Worm (Caenorhabditis elegans) whole organism, L2 larva: Measurements from ENCODE around the gene Y54F10AM.6.
A peak's percentile ranks its signal among the peaks of the same experiment; 100 is the strongest.

Experiments used
- C34F6.9 ChIP-seq: fragments of 150-350 bp; optimal IDR thresholded peaks from 2 replicates; lab custom pipeline; 2014; ENCODE audit warnings: missing biosample characterization, missing genetic modification characterization
- F13H6.1 ChIP-seq: sonication (generic microtip); optimal IDR thresholded peaks from 2 replicates; lab custom pipeline; 2016; ENCODE audit warnings: missing genetic modification characterization, missing compliant biosample characterization
- R02D3.7 ChIP-seq: fragments of 150-350 bp; optimal IDR thresholded peaks from 2 replicates; lab custom pipeline; 2014; ENCODE audit warnings: missing biosample characterization, missing genetic modification characterization
- Y55F3AM.14 ChIP-seq: fragments of 200-800 bp; sonication (Bioruptor generic); optimal IDR thresholded peaks from 2 replicates; lab custom pipeline; 2018; ENCODE audit warnings: mild to moderate bottlenecking, missing genetic modification characterization, missing compliant biosample characterization
- ZK546.5 ChIP-seq: sonication (generic microtip); optimal IDR thresholded peaks from 2 replicates; lab custom pipeline; 2017; ENCODE audit warnings: missing biosample characterization, missing genetic modification characterization
- alr-1 ChIP-seq: fragments of 150-350 bp; optimal IDR thresholded peaks from 2 replicates; lab custom pipeline; 2014; ENCODE audit warnings: missing biosample characterization, missing genetic modification characterization
- aly-2 ChIP-seq: fragments of 150-350 bp; optimal IDR thresholded peaks from 2 replicates; lab custom pipeline; 2014; ENCODE audit warnings: missing biosample characterization, missing genetic modification characterization
- ama-1 ChIP-seq: fragments of 150-350 bp; optimal IDR thresholded peaks from 2 replicates; lab custom pipeline; 2018; ENCODE audit warnings: inconsistent platforms
- blmp-1 ChIP-seq: sonication (generic microtip); optimal IDR thresholded peaks from 2 replicates; lab custom pipeline; 2017; ENCODE audit warnings: missing genetic modification characterization, mild to moderate bottlenecking, missing compliant biosample characterization, antibody characterized with exemption, moderate library complexity; ENCODE audit not compliant: insufficient read depth
- ceh-16 ChIP-seq: fragments of 150-350 bp; optimal IDR thresholded peaks from 2 replicates; lab custom pipeline; 2014; ENCODE audit warnings: missing biosample characterization, missing genetic modification characterization
- ceh-82 ChIP-seq: fragments of 150-350 bp; optimal IDR thresholded peaks from 2 replicates; lab custom pipeline; 2014; ENCODE audit warnings: missing biosample characterization, missing genetic modification characterization
- crh-2 ChIP-seq: sonication (generic microtip); optimal IDR thresholded peaks from 2 replicates; lab custom pipeline; 2017; ENCODE audit warnings: missing biosample characterization, missing genetic modification characterization
- dmd-4 ChIP-seq: sonication (generic microtip); optimal IDR thresholded peaks from 2 replicates; lab custom pipeline; 2017; ENCODE audit warnings: missing biosample characterization, missing genetic modification characterization
- egl-27 ChIP-seq: sonication (generic microtip); optimal IDR thresholded peaks from 3 replicates; lab custom pipeline; 2017; ENCODE audit warnings: missing biosample characterization, missing genetic modification reagents, missing genetic modification characterization
- elt-1 ChIP-seq: fragments of 150-350 bp; optimal IDR thresholded peaks from 2 replicates; lab custom pipeline; 2014; ENCODE audit warnings: missing biosample characterization, missing genetic modification characterization
- elt-3 ChIP-seq: sonication (generic microtip); optimal IDR thresholded peaks from 2 replicates; lab custom pipeline; 2017; ENCODE audit warnings: missing biosample characterization, missing genetic modification characterization
- fos-1 ChIP-seq: fragments of 150-350 bp; optimal IDR thresholded peaks from 2 replicates; lab custom pipeline; 2014; ENCODE audit warnings: missing biosample characterization, missing genetic modification characterization
- gmeb-1 ChIP-seq: fragments of 150-350 bp; optimal IDR thresholded peaks from 2 replicates; lab custom pipeline; 2014; ENCODE audit warnings: missing biosample characterization, missing genetic modification characterization
- lin-11 ChIP-seq: fragments of 150-350 bp; sonication (generic microtip); optimal IDR thresholded peaks from 2 replicates; lab custom pipeline; 2014; ENCODE audit warnings: missing biosample characterization, missing genetic modification characterization, inconsistent platforms, mixed read lengths
- lin-13 ChIP-seq: fragments of 150-350 bp; optimal IDR thresholded peaks from 2 replicates; lab custom pipeline; 2014; ENCODE audit warnings: missing biosample characterization, missing genetic modification reagents, missing genetic modification characterization
- lin-39 ChIP-seq: fragments of 150-350 bp; optimal IDR thresholded peaks from 2 replicates; lab custom pipeline; 2014; ENCODE audit warnings: missing biosample characterization, missing genetic modification reagents, missing genetic modification characterization
- lsy-2 ChIP-seq, 2 experiments: fragments of 150-350 bp in 1 of 2; sonication (generic microtip) in 1 of 2; optimal IDR thresholded peaks; 2 replicates each; lab custom pipeline; 2014 to 2017; ENCODE audit warnings: missing biosample characterization in 2 of 2, missing genetic modification characterization in 2 of 2
- mab-5 ChIP-seq: fragments of 150-350 bp; optimal IDR thresholded peaks from 2 replicates; lab custom pipeline; 2014; ENCODE audit warnings: missing biosample characterization, missing genetic modification characterization
- mbf-1 ChIP-seq: sonication (generic microtip); optimal IDR thresholded peaks from 2 replicates; lab custom pipeline; 2017; ENCODE audit warnings: missing biosample characterization, missing genetic modification characterization
- mdl-1 ChIP-seq, 2 experiments: fragments of 150-350 bp in 1 of 2; sonication (generic microtip) in 1 of 2; optimal IDR thresholded peaks; 2 replicates each; lab custom pipeline; 2017; ENCODE audit warnings: missing biosample characterization in 2 of 2, missing genetic modification characterization in 2 of 2
- nhr-10 ChIP-seq: sonication (generic microtip); optimal IDR thresholded peaks from 2 replicates; lab custom pipeline; 2017; ENCODE audit warnings: missing biosample characterization, missing genetic modification characterization
- nhr-11 ChIP-seq: fragments of 150-350 bp; optimal IDR thresholded peaks from 2 replicates; lab custom pipeline; 2014; ENCODE audit warnings: missing biosample characterization, missing genetic modification characterization
- nhr-12 ChIP-seq: fragments of 150-350 bp; optimal IDR thresholded peaks from 2 replicates; lab custom pipeline; 2014; ENCODE audit warnings: missing biosample characterization, missing genetic modification characterization
- nhr-129 ChIP-seq: fragments of 150-350 bp; optimal IDR thresholded peaks from 2 replicates; lab custom pipeline; 2014; ENCODE audit warnings: missing biosample characterization, missing genetic modification characterization
- nhr-21 ChIP-seq: fragments of 150-350 bp; optimal IDR thresholded peaks from 2 replicates; lab custom pipeline; 2014; ENCODE audit warnings: missing biosample characterization, missing genetic modification characterization
- nhr-23 ChIP-seq: fragments of 150-350 bp; optimal IDR thresholded peaks from 2 replicates; lab custom pipeline; 2014; ENCODE audit warnings: missing biosample characterization, missing genetic modification reagents, missing genetic modification characterization
- nhr-237 ChIP-seq: fragments of 150-350 bp; optimal IDR thresholded peaks from 2 replicates; lab custom pipeline; 2014; ENCODE audit warnings: missing biosample characterization, missing genetic modification characterization
- nhr-25 ChIP-seq: fragments of 150-350 bp; sonication (generic microtip); optimal IDR thresholded peaks from 3 replicates; lab custom pipeline; 2014; ENCODE audit warnings: missing biosample characterization, missing genetic modification characterization
- nhr-6 ChIP-seq: fragments of 150-350 bp; optimal IDR thresholded peaks from 2 replicates; lab custom pipeline; 2014; ENCODE audit warnings: missing biosample characterization, missing genetic modification characterization
- nhr-77 ChIP-seq: fragments of 150-350 bp; optimal IDR thresholded peaks from 2 replicates; lab custom pipeline; 2014; ENCODE audit warnings: missing biosample characterization, missing genetic modification characterization
- peb-1 ChIP-seq: fragments of 150-350 bp; optimal IDR thresholded peaks from 2 replicates; lab custom pipeline; 2014; ENCODE audit warnings: missing biosample characterization, missing genetic modification characterization
- sem-4 ChIP-seq: fragments of 150-350 bp; optimal IDR thresholded peaks from 2 replicates; lab custom pipeline; 2014; ENCODE audit warnings: missing biosample characterization, missing genetic modification reagents, missing genetic modification characterization
- skn-1 ChIP-seq: sonication (generic microtip); optimal IDR thresholded peaks from 2 replicates; lab custom pipeline; 2017; ENCODE audit warnings: missing biosample characterization, missing genetic modification characterization
- sma-3 ChIP-seq: sonication (generic microtip); optimal IDR thresholded peaks from 2 replicates; lab custom pipeline; 2016; ENCODE audit warnings: missing genetic modification reagents, missing genetic modification characterization, missing compliant biosample characterization
- sma-9 ChIP-seq, 2 experiments: fragments of 150-350 bp in 1 of 2; sonication (generic microtip) in 1 of 2; optimal IDR thresholded peaks; 2 replicates each; lab custom pipeline; 2014 to 2016; ENCODE audit warnings: missing genetic modification characterization in 2 of 2, mild to moderate bottlenecking in 1 of 2, missing biosample characterization in 1 of 2, missing compliant biosample characterization in 1 of 2, missing genetic modification reagents in 1 of 2, moderate library complexity in 1 of 2
- snpc-4 ChIP-seq: fragments of 150-350 bp; optimal IDR thresholded peaks from 2 replicates; lab custom pipeline; 2014; ENCODE audit warnings: missing biosample characterization, missing genetic modification characterization
- unc-39 ChIP-seq: fragments of 150-350 bp; optimal IDR thresholded peaks from 2 replicates; lab custom pipeline; 2014; ENCODE audit warnings: missing biosample characterization, missing genetic modification characterization
- unc-55 ChIP-seq: fragments of 150-350 bp; sonication (generic microtip); optimal IDR thresholded peaks from 3 replicates; lab custom pipeline; 2014; ENCODE audit warnings: missing biosample characterization, missing genetic modification reagents, missing genetic modification characterization
- unc-62 ChIP-seq: fragments of 150-350 bp; optimal IDR thresholded peaks from 2 replicates; lab custom pipeline; 2014; ENCODE audit warnings: missing biosample characterization, missing genetic modification reagents, missing genetic modification characterization
- zag-1 ChIP-seq: fragments of 150-350 bp; optimal IDR thresholded peaks from 2 replicates; lab custom pipeline; 2014; ENCODE audit warnings: missing biosample characterization, missing genetic modification characterization
- ztf-1 ChIP-seq: fragments of 200-800 bp; sonication (Bioruptor generic); conservative IDR thresholded peaks from 2 replicates; pipeline ENCODE4 v1.3.6; 2022; ENCODE audit warnings: missing genetic modification characterization, missing compliant biosample characterization
- ztf-11 ChIP-seq: sonication (generic microtip); optimal IDR thresholded peaks from 2 replicates; lab custom pipeline; 2017; ENCODE audit warnings: missing biosample characterization, missing genetic modification characterization
- ztf-4 ChIP-seq: fragments of 150-350 bp; optimal IDR thresholded peaks from 2 replicates; lab custom pipeline; 2014; ENCODE audit warnings: missing biosample characterization, missing genetic modification characterization

The Y54F10AM.6 gene

ce11 chrIII:2528621-2529113, 20.0 kb downstream of the Y54F10AM.6 start, which contains the start of the genes Y54F10AM.15, rbc-2 and ndua-8:
Y54F10AM.15 (minus strand) TSS chrIII:2528679.
rbc-2 (minus strand) TSS chrIII:2528689.
ndua-8 (plus strand) TSS chrIII:2529063.
- TF ChIP-seq dmd-4 (tag; lab: Kevin White, UChicago), result peak; percentile 17
- TF ChIP-seq sma-3 (GFP tag; lab: Kevin White, UChicago), result peak; percentile 92
- TF ChIP-seq sem-4 (tag; lab: Kevin White, UChicago), result peak; percentile 77
- TF ChIP-seq lsy-2 (tag; optimal IDR thresholded peaks at IDR 0.05; lab: Kevin White, UChicago), result peak; percentile 90 to 97
- no peak for TF ChIP-seq elt-1
- TF ChIP-seq gmeb-1 (tag; lab: Kevin White, UChicago), result peak; percentile 91
- TF ChIP-seq R02D3.7 (tag; lab: Kevin White, UChicago), result peak; percentile 99
- no peak for TF ChIP-seq ztf-11 (tag; lab: Kevin White, UChicago)
- TF ChIP-seq nhr-12 (tag; lab: Kevin White, UChicago), result no peak
- TF ChIP-seq ZK546.5 (tag; lab: Kevin White, UChicago), result peak; percentile 67
- no peak for TF ChIP-seq unc-39 (tag; lab: Kevin White, UChicago)
- TF ChIP-seq ceh-82, result peak; percentile 79
- TF ChIP-seq alr-1, result no peak
- TF ChIP-seq snpc-4, result peak; percentile 76
- no peak for TF ChIP-seq aly-2 (tag; lab: Kevin White, UChicago)
- no peak for TF ChIP-seq nhr-23 (tag; lab: Kevin White, UChicago)
- TF ChIP-seq nhr-11 (tag; lab: Kevin White, UChicago), result no peak
- no peak for TF ChIP-seq elt-3 (tag; lab: Kevin White, UChicago)
- TF ChIP-seq nhr-6 (tag; lab: Kevin White, UChicago), result peak; percentile 84
- TF ChIP-seq blmp-1 (tag; lab: Kevin White, UChicago), result peak; percentile 54
- TF ChIP-seq mdl-1 (tag; optimal IDR thresholded peaks at IDR 0.05; lab: Kevin White, UChicago), result peak in 1 of 2 experiments; percentile 62
- TF ChIP-seq ztf-1 (GFP tag; lab: Robert Waterston, UW), result no peak
- TF ChIP-seq C34F6.9 (tag; lab: Kevin White, UChicago), result peak; percentile 97
- TF ChIP-seq lin-13 (GFP tag; lab: Kevin White, UChicago), result peak; percentile 96
- TF ChIP-seq nhr-21 (tag; lab: Kevin White, UChicago), result peak; percentile 89
- TF ChIP-seq unc-55 (GFP tag; lab: Kevin White, UChicago), result peak; percentile 99
- TF ChIP-seq nhr-237 (tag; lab: Kevin White, UChicago), result no peak
- peak; percentile 27 for TF ChIP-seq skn-1 (tag; lab: Kevin White, UChicago)
- peak; percentile 88 for TF ChIP-seq ztf-4 (tag; lab: Kevin White, UChicago)
- no peak for TF ChIP-seq peb-1 (tag; lab: Kevin White, UChicago)
- TF ChIP-seq nhr-129 (tag; lab: Kevin White, UChicago), result peak; percentile 84
- peak; percentile 85 for TF ChIP-seq egl-27 (tag; lab: Kevin White, UChicago)
- peak; percentile 99 for TF ChIP-seq crh-2 (tag; lab: Kevin White, UChicago)
- peak; percentile 10 for TF ChIP-seq Y55F3AM.14 (GFP tag; lab: Kevin White, UChicago)
- no peak for TF ChIP-seq sma-9 (GFP tag; optimal IDR thresholded peaks at IDR 0.05; lab: Kevin White, UChicago)
- TF ChIP-seq sma-9 (tag; optimal IDR thresholded peaks at IDR 0.05; lab: Kevin White, UChicago), result no peak
- no peak for TF ChIP-seq nhr-10 (tag; lab: Kevin White, UChicago)
- TF ChIP-seq fos-1, result peak; percentile 72
- peak; percentile 87 for TF ChIP-seq F13H6.1 (tag; lab: Kevin White, UChicago)
- TF ChIP-seq mbf-1 (tag; lab: Kevin White, UChicago), result no peak
- no peak for TF ChIP-seq unc-62 (GFP tag; lab: Kevin White, UChicago)
- TF ChIP-seq nhr-25 (tag; lab: Kevin White, UChicago), result peak; percentile 92
- TF ChIP-seq ama-1 (lab: Kevin White, UChicago), result no peak
- TF ChIP-seq zag-1 (tag; lab: Kevin White, UChicago), result peak; percentile 69
- no peak for TF ChIP-seq lin-39
- peak; percentile 19 for TF ChIP-seq ceh-16 (tag; lab: Kevin White, UChicago)
- peak; percentile 79 for TF ChIP-seq lin-11
- peak; percentile 54 for TF ChIP-seq nhr-77 (tag; lab: Kevin White, UChicago)
- TF ChIP-seq mab-5, result peak; percentile 92
